Worm (Caenorhabditis elegans) whole organism, young adult: ENCODE results near the gene C56G2.9.

Experiments
- B0035.1 ChIP-seq: sonication (generic microtip); optimal IDR thresholded peaks from 2 replicates; lab custom pipeline; 2016; ENCODE audit warnings: missing genetic modification characterization, mild to moderate bottlenecking, missing compliant biosample characterization, missing genotype, missing genetic modification reagents
- C17E4.6 ChIP-seq: fragments of 200-800 bp; sonication (Bioruptor generic); IDR thresholded peaks from 2 replicates; pipeline ENCODE4 v1.3.6; 2022; ENCODE audit warnings: missing genetic modification reagents, missing genetic modification characterization, missing compliant biosample characterization
- F10E7.11 ChIP-seq: sonication (generic microtip); optimal IDR thresholded peaks from 2 replicates; lab custom pipeline; 2017; ENCODE audit warnings: mild to moderate bottlenecking, missing genetic modification characterization, moderate library complexity, missing compliant biosample characterization
- F52B5.7 ChIP-seq: sonication (generic microtip); optimal IDR thresholded peaks from 2 replicates; lab custom pipeline; 2016; ENCODE audit warnings: mild to moderate bottlenecking, missing genetic modification characterization, missing compliant biosample characterization
- K12H6.12 ChIP-seq: fragments of 200-800 bp; sonication (Bioruptor generic); optimal IDR thresholded peaks from 2 replicates; lab custom pipeline; 2018; ENCODE audit warnings: mild to moderate bottlenecking, missing genetic modification characterization, missing compliant biosample characterization
- T07F8.4 ChIP-seq: sonication (generic microtip); optimal IDR thresholded peaks from 2 replicates; lab custom pipeline; 2016; ENCODE audit warnings: mild to moderate bottlenecking, missing genetic modification characterization, moderate library complexity, missing compliant biosample characterization
- aptf-3 ChIP-seq: fragments of 200-800 bp; sonication (Bioruptor generic); IDR thresholded peaks from 2 replicates; pipeline ENCODE4 v1.3.6; 2022; ENCODE audit warnings: missing genetic modification characterization, missing compliant biosample characterization
- attf-6 ChIP-seq: fragments of 200-800 bp; sonication (Bioruptor generic); IDR thresholded peaks from 2 replicates; pipeline ENCODE4 v1.3.6; 2022; ENCODE audit warnings: missing genetic modification reagents, missing genetic modification characterization, missing compliant biosample characterization
- bed-1 ChIP-seq: fragments of 200-800 bp; sonication (Bioruptor generic); IDR thresholded peaks from 2 replicates; pipeline ENCODE4 v1.3.6; 2022; ENCODE audit warnings: missing genetic modification reagents, missing genetic modification characterization, missing compliant biosample characterization
- ceh-100 ChIP-seq: fragments of 200-800 bp; sonication (Bioruptor generic); IDR thresholded peaks from 2 replicates; pipeline ENCODE4 v1.3.6; 2022; ENCODE audit warnings: missing genetic modification reagents, missing genetic modification characterization, missing compliant biosample characterization
- ceh-58 ChIP-seq: fragments of 200-800 bp; sonication (Bioruptor generic); IDR thresholded peaks from 2 replicates; pipeline ENCODE4 v1.3.6; 2022; ENCODE audit warnings: missing genetic modification characterization, missing compliant biosample characterization
- egl-18 ChIP-seq: fragments of 200-800 bp; sonication (Bioruptor generic); IDR thresholded peaks from 2 replicates; pipeline ENCODE4 v1.3.6; 2022; ENCODE audit warnings: missing genetic modification reagents, missing genetic modification characterization, missing compliant biosample characterization
- lin-26 ChIP-seq: fragments of 200-800 bp; sonication (Bioruptor generic); IDR thresholded peaks from 2 replicates; pipeline ENCODE4 v1.3.6; 2022; ENCODE audit warnings: missing genetic modification reagents, missing genetic modification characterization, missing compliant biosample characterization
- lsy-27 ChIP-seq: sonication (generic microtip); optimal IDR thresholded peaks from 2 replicates; lab custom pipeline; 2017; ENCODE audit warnings: missing genetic modification characterization, mild to moderate bottlenecking, missing compliant biosample characterization, antibody characterized with exemption, missing genotype, borderline replicate concordance; ENCODE audit not compliant: insufficient read depth
- mcd-1 ChIP-seq: fragments of 200-800 bp; sonication (Bioruptor generic); IDR thresholded peaks from 2 replicates; pipeline ENCODE4 v1.3.6; 2022; ENCODE audit warnings: missing genetic modification reagents, missing genetic modification characterization, missing compliant biosample characterization
- mxl-1 ChIP-seq: sonication (generic microtip); optimal IDR thresholded peaks from 2 replicates; lab custom pipeline; 2016; ENCODE audit warnings: missing genetic modification characterization, missing compliant biosample characterization
- nfya-2 ChIP-seq: fragments of 200-800 bp; sonication (Bioruptor generic); IDR thresholded peaks from 2 replicates; pipeline ENCODE4 v1.3.6; 2022; ENCODE audit warnings: missing genetic modification reagents, missing genetic modification characterization, missing compliant biosample characterization
- nhr-27 ChIP-seq: fragments of 200-800 bp; sonication (Bioruptor generic); optimal IDR thresholded peaks from 2 replicates; lab custom pipeline; 2018; ENCODE audit warnings: mild to moderate bottlenecking, missing genetic modification characterization, moderate library complexity, missing compliant biosample characterization
- nhr-90 ChIP-seq: sonication (generic microtip); optimal IDR thresholded peaks from 2 replicates; lab custom pipeline; 2016; ENCODE audit warnings: missing genotype, mild to moderate bottlenecking, missing genetic modification characterization, missing compliant biosample characterization
- pha-4 ChIP-seq: fragments of 150-350 bp; sonication (generic microtip); optimal IDR thresholded peaks from 2 replicates; lab custom pipeline; 2014; ENCODE audit warnings: missing biosample characterization, missing genetic modification reagents, missing genetic modification characterization
- rcor-1 ChIP-seq: fragments of 200-800 bp; sonication (Bioruptor generic); IDR thresholded peaks from 2 replicates; pipeline ENCODE4 v1.3.6; 2022; ENCODE audit warnings: missing genetic modification reagents, missing genetic modification characterization, missing compliant biosample characterization
- rpc-1 ChIP-seq, 2 experiments: fragments of 150-350 bp in 1 of 2; sonication (generic microtip) in 1 of 2; optimal IDR thresholded peaks; 2 replicates each; lab custom pipeline; 2014 to 2018; ENCODE audit warnings: missing biosample characterization in 1 of 2, missing genetic modification characterization in 1 of 2, missing genetic modification reagents in 1 of 2, missing genotype in 1 of 2
- snpc-1.1 ChIP-seq: sonication (generic microtip); optimal IDR thresholded peaks from 2 replicates; lab custom pipeline; 2017; ENCODE audit warnings: missing genetic modification characterization, mild to moderate bottlenecking, missing compliant biosample characterization, antibody characterized with exemption, moderate library complexity, missing genotype, missing genetic modification reagents; ENCODE audit not compliant: insufficient read depth
- zfh-2 ChIP-seq: fragments of 200-800 bp; sonication (Bioruptor generic); conservative IDR thresholded peaks from 2 replicates; pipeline ENCODE4 v1.3.6; 2022; ENCODE audit warnings: missing genetic modification reagents, missing genetic modification characterization, missing compliant biosample characterization
- ztf-18 ChIP-seq: sonication (generic microtip); optimal IDR thresholded peaks from 2 replicates; lab custom pipeline; 2016; ENCODE audit warnings: missing genotype, mild to moderate bottlenecking, missing genetic modification characterization, missing compliant biosample characterization
- ztf-28 ChIP-seq: fragments of 200-800 bp; sonication (Bioruptor generic); IDR thresholded peaks from 2 replicates; pipeline ENCODE4 v1.3.6; 2022; ENCODE audit warnings: missing genetic modification reagents, missing genetic modification characterization, missing compliant biosample characterization
- ztf-3 ChIP-seq: fragments of 200-800 bp; sonication (Bioruptor generic); optimal IDR thresholded peaks from 2 replicates; lab custom pipeline; 2018; ENCODE audit warnings: mild to moderate bottlenecking, missing genetic modification characterization, missing compliant biosample characterization

Gene C56G2.9

ce11 chrIII:6298131-6298530 lies 45.0 kb downstream of the C56G2.9 start, which contains the start of gene F47D12.3:
Gene F47D12.3 (plus strand): TSS chrIII:6298461.
- TF ChIP-seq K12H6.12 (tag; lab: Kevin White, UChicago) (no peak), C17E4.6 (no peak), mxl-1 (tag; lab: Kevin White, UChicago) (no peak), B0035.1 (tag; lab: Kevin White, UChicago) (no peak), ztf-28 (GFP tag; lab: Robert Waterston, UW) (no peak), F52B5.7 (tag; lab: Kevin White, UChicago) (no peak), ceh-100 (GFP tag; lab: Robert Waterston, UW) (no peak)

DNA sequence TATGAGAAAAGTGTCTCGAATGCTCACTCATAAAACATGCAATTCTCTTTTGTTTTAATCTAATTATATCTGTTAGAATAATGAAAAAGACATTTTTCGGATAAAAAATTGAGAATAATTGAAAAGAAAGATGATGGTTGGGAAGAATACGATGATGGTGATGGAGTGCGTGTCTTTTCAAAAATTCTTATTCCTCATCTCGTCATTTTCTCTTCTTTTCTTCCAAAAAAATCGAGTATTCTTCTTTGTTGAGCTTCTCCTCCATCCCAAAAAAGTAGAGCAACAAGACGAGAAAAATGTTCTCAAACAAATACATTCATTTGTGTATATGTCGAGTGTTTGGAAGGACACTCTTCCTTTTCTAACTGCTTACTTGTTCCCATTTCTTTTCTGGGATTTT lies 45.5 kb downstream of the C56G2.9 start:
- TF ChIP-seq F10E7.11 (no peak), ztf-18 (tag; lab: Kevin White, UChicago) (no peak), nhr-27 (tag; lab: Kevin White, UChicago) (no peak), nhr-90 (no peak), T07F8.4 (no peak), nfya-2 (GFP tag; lab: Robert Waterston, UW) (no peak), pha-4 (no peak)
- TF ChIP-seq, all 124 proteins: peak for 0

- TF ChIP-seq ztf-3 (GFP tag; lab: Kevin White, UChicago) = no peak
- no peak for TF ChIP-seq snpc-1.1 (tag; lab: Kevin White, UChicago)
- no peak for TF ChIP-seq ceh-58 (GFP tag; lab: Robert Waterston, UW)
- TF ChIP-seq aptf-3 = no peak
- no peak for TF ChIP-seq rcor-1 (GFP tag; lab: Robert Waterston, UW)
- TF ChIP-seq attf-6 (GFP tag; lab: Robert Waterston, UW) = no peak
- TF ChIP-seq lsy-27 (tag; lab: Kevin White, UChicago) = no peak
- no peak for TF ChIP-seq egl-18
- TF ChIP-seq mcd-1 = no peak
- no peak for TF ChIP-seq lin-26 (GFP tag; lab: Robert Waterston, UW)
- no peak for TF ChIP-seq zfh-2
- TF ChIP-seq rpc-1 (optimal IDR thresholded peaks at IDR 0.05; lab: Kevin White, UChicago) = no peak
- no peak for TF ChIP-seq rpc-1 (tag; optimal IDR thresholded peaks at IDR 0.05; lab: Kevin White, UChicago)
- TF ChIP-seq bed-1 (GFP tag; lab: Robert Waterston, UW) = no peak
Observed at ce11 chrIII:6295972-6296700, 47.0 kb downstream of the C56G2.9 start, which contains the start of gene F47D12.7. Gene F47D12.7 (minus strand): TSS chrIII:6296022.
